Worm (Caenorhabditis elegans): ENCODE results near the gene C49F8.1.
A peak's percentile ranks its signal among the peaks of the same experiment; 100 is the strongest.

- TF ChIP-seq lir-3 (tag; optimal IDR thresholded peaks at IDR 0.05) (no peak), unc-39 (tag; optimal IDR thresholded peaks at IDR 0.05) (no peak), T26A8.4 (GFP tag; IDR thresholded peaks at IDR 0.05) (no peak; the same call in 1 of the 2 replicates), T20F7.1 (GFP tag; optimal IDR thresholded peaks at IDR 0.05) (peak; percentile 9), mes-2 (tag; optimal IDR thresholded peaks at IDR 0.05; ENCODE audit: poor library complexity, severe bottlenecking) (peak; percentile 23), unc-62 (GFP tag; optimal IDR thresholded peaks at IDR 0.05 in 1 of 2) (peak in 1 of 2 experiments; percentile 89), unc-62 (tag; optimal IDR thresholded peaks at IDR 0.05) (no peak), aly-2 (tag; optimal IDR thresholded peaks at IDR 0.05) (no peak), fkh-10 (GFP tag; optimal IDR thresholded peaks at IDR 0.05) (no peak), zag-1 (tag; optimal IDR thresholded peaks at IDR 0.05) (no peak), skn-1 (tag; optimal IDR thresholded peaks at IDR 0.05) (no peak), ZK546.5 (tag; optimal IDR thresholded peaks at IDR 0.05) (no peak)
Measured at ce11 chrX:13354672-13355407, 10.0 kb downstream of the C49F8.1 start.

All from whole organism, L4 larva.